Worm (Caenorhabditis elegans) whole organism, L3 larva: ENCODE data around the gene C52E2.5.

ENCODE experiments used
- ZK546.5 ChIP-seq: sonication (generic microtip); optimal IDR thresholded peaks from 2 replicates; lab custom pipeline; 2017; ENCODE audit warnings: missing biosample characterization, missing genetic modification characterization
- nhr-76 ChIP-seq: fragments of 150-350 bp; sonication (generic microtip); optimal IDR thresholded peaks from 5 replicates; lab custom pipeline; 2014; ENCODE audit warnings: missing biosample characterization, missing genetic modification characterization
- skn-1 ChIP-seq: fragments of 150-350 bp; optimal IDR thresholded peaks from 2 replicates; lab custom pipeline; 2014; ENCODE audit warnings: missing biosample characterization, missing genetic modification characterization

DNA sequence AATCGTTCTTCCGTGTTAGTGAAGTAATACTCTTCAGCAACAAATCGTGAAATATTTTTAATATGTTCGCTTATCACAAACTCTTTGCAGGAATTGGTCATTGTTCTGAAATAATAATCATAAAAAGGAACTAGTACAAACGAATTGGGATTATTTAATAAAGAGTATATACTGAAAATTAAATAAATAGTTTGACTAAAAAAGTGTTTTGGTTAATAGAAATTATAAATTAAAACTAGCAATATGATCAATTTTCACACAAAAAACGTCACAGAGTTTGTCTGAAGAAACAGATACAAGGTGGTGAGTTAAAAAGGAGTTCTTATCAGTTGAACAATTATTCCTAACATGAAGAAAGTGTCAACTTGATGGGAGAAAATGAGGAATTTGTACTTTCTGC, 40.0 kb upstream of the C52E2.5 start, which contains the start of gene math-5:
- no peak for TF ChIP-seq nhr-76 (tag; lab: Kevin White, UChicago)
- TF ChIP-seq ZK546.5 (tag; lab: Kevin White, UChicago): no peak
- no peak for TF ChIP-seq skn-1 (tag; lab: Kevin White, UChicago)
